Worm (Caenorhabditis elegans) whole organism, midembryonic: ENCODE measurements around the gene irld-40.

Experiments used
- cog-1 ChIP-seq: sonication (generic microtip); optimal IDR thresholded peaks from 2 replicates; lab custom pipeline; 2016; ENCODE audit warnings: missing genetic modification characterization, missing compliant biosample characterization
- flt-1 ChIP-seq: fragments of 200-800 bp; sonication (Bioruptor generic); IDR thresholded peaks from 2 replicates; pipeline ENCODE4 v1.3.6; 2022; ENCODE audit warnings: missing genetic modification characterization, missing compliant biosample characterization
- klf-2 ChIP-seq: fragments of 200-800 bp; sonication (Bioruptor generic); conservative IDR thresholded peaks from 2 replicates; pipeline ENCODE4 v1.3.6; 2022; ENCODE audit warnings: missing genetic modification reagents, missing genetic modification characterization, missing compliant biosample characterization
- med-1 ChIP-seq: sonication (generic microtip); optimal IDR thresholded peaks from 2 replicates; lab custom pipeline; 2017; ENCODE audit warnings: missing genetic modification characterization, mild to moderate bottlenecking, missing compliant biosample characterization, antibody characterized with exemption, missing genetic modification reagents; ENCODE audit not compliant: insufficient read depth
- tab-1 ChIP-seq: fragments of 200-800 bp; sonication (Bioruptor generic); IDR thresholded peaks from 2 replicates; pipeline ENCODE4 v1.3.6; 2022; ENCODE audit warnings: missing genetic modification characterization, missing compliant biosample characterization
- ztf-23 ChIP-seq: fragments of 200-800 bp; sonication (Bioruptor generic); IDR thresholded peaks from 2 replicates; pipeline ENCODE4 v1.3.6; 2022; ENCODE audit warnings: missing genetic modification reagents, missing genetic modification characterization, missing compliant biosample characterization
- ztf-29 ChIP-seq: fragments of 200-800 bp; sonication (Bioruptor generic); IDR thresholded peaks from 2 replicates; pipeline ENCODE4 v1.3.6; 2022; ENCODE audit warnings: missing genetic modification reagents, missing genetic modification characterization, missing compliant biosample characterization

ce11 chrV:1640008-1640407 is 22.4 kb upstream of the irld-40 start, which contains the start of gene str-221:
- TF ChIP-seq cog-1 (tag; lab: Kevin White, UChicago) (no peak), flt-1 (GFP tag; lab: Robert Waterston, UW) (no peak), ztf-23 (GFP tag; lab: Robert Waterston, UW) (no peak), tab-1 (GFP tag; lab: Robert Waterston, UW) (no peak), ztf-29 (GFP tag; lab: Robert Waterston, UW) (no peak), med-1 (GFP tag; lab: Kevin White, UChicago) (no peak), klf-2 (GFP tag; lab: Robert Waterston, UW) (no peak)
